Worm (Caenorhabditis elegans): ENCODE data around the gene spn-4.

DNA sequence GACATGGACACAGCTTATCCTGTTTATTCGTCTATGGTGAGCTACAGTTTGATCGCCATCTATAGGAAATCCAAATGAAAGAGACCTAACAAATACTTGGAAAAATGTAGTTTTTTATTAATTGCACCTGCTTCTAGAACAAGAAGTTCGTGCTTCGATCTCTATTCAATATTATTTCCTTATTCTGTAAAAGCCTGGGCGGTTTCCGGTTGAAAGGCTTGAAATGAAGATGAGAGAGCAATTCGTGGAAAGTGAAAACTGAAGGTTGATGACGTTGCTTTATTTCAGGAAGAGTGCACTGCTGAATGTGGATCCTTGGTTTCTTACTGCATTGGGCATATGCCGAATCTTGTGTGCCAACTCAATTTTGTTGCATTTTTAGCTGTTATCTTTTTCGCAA lies 4.0 kb downstream of the spn-4 start:
- TF ChIP-seq ama-1 (optimal IDR thresholded peaks at IDR 0.05) (no peak), flt-1 (GFP tag; IDR thresholded peaks at IDR 0.05) (no peak), ceh-36 (tag; optimal IDR thresholded peaks at IDR 0.05) (no peak), B0310.2 (tag; optimal IDR thresholded peaks at IDR 0.05) (no peak), tra-4 (tag; optimal IDR thresholded peaks at IDR 0.05) (no peak), aly-1 (tag; optimal IDR thresholded peaks at IDR 0.05) (no peak), scrt-1 (GFP tag; IDR thresholded peaks at IDR 0.05) (no peak), hmg-4 (GFP tag; optimal IDR thresholded peaks at IDR 0.05) (no peak), sea-1 (GFP tag; conservative IDR thresholded peaks at IDR 0.05) (no peak), hmbx-1 (tag; optimal IDR thresholded peaks at IDR 0.05) (no peak), F13C5.2 (tag; optimal IDR thresholded peaks at IDR 0.05) (no peak)
